Worm (Caenorhabditis elegans): ENCODE measurements around the gene Y45G5AL.1.

Y45G5AL.1 gene

ce11 chrV:4157291-4157690 lies 13.0 kb downstream of the Y45G5AL.1 start:
- no peak for TF ChIP-seq hnd-1 (tag; optimal IDR thresholded peaks at IDR 0.05)
- TF ChIP-seq ets-7 (tag; optimal IDR thresholded peaks at IDR 0.05): no peak
- TF ChIP-seq hmg-4 (GFP tag; optimal IDR thresholded peaks at IDR 0.05): no peak
- no peak for TF ChIP-seq pes-1 (GFP tag; IDR thresholded peaks at IDR 0.05)
- no peak for TF ChIP-seq B0310.2 (tag; optimal IDR thresholded peaks at IDR 0.05)
- TF ChIP-seq tbx-11 (GFP tag; IDR thresholded peaks at IDR 0.05): no peak
- TF ChIP-seq tra-4 (tag; optimal IDR thresholded peaks at IDR 0.05): no peak

- TF ChIP-seq ama-1 (optimal IDR thresholded peaks at IDR 0.05) (no peak), B0310.2 (tag; optimal IDR thresholded peaks at IDR 0.05) (no peak), aly-1 (tag; optimal IDR thresholded peaks at IDR 0.05) (no peak), hmg-4 (GFP tag; optimal IDR thresholded peaks at IDR 0.05) (no peak), ceh-36 (tag; optimal IDR thresholded peaks at IDR 0.05) (no peak), tbx-37 (GFP tag; conservative IDR thresholded peaks at IDR 0.05) (no peak), pes-1 (GFP tag; IDR thresholded peaks at IDR 0.05) (no peak), ceh-13 (GFP tag; optimal IDR thresholded peaks at IDR 0.05) (no peak)
Measured at ce11 chrV:4160086-4160485, 15.8 kb downstream of the Y45G5AL.1 start, which contains the start of gene Y45G5AM.5. Gene Y45G5AM.5, plus strand, starts transcription at chrV:4160386.

DNA sequence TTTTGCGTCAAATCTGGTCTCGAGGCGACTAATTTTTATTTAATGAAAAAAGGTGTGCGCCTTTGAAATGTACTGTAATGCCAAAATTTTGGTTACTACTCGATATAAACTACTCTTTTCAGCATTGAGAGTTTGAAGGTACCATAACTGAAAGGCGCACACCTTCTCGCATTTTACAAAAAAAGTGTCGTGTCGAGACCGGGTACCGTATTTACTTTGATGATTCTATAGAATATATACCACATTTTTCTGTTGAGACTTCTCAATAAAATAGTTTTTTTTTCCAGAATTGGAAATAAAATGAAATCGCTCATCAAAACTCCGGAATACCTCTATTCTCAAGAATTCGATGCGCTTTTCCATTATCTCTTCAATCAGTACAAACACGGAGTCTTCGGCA lies 18.6 kb downstream of the Y45G5AL.1 start, which contains the start of gene Y45G5AM.4:
TSS of gene Y45G5AM.4 (plus strand) at position 301 of the 400 bp plus-strand sequence.
- TF ChIP-seq F13C5.2 (tag; optimal IDR thresholded peaks at IDR 0.05) (no peak), sea-1 (GFP tag; conservative IDR thresholded peaks at IDR 0.05) (no peak), tbx-11 (GFP tag; IDR thresholded peaks at IDR 0.05) (no peak), hnd-1 (tag; optimal IDR thresholded peaks at IDR 0.05) (no peak), hmbx-1 (tag; optimal IDR thresholded peaks at IDR 0.05) (no peak), pes-1 (GFP tag; IDR thresholded peaks at IDR 0.05) (no peak), aly-1 (tag; optimal IDR thresholded peaks at IDR 0.05) (no peak), B0310.2 (tag; optimal IDR thresholded peaks at IDR 0.05) (no peak), tbx-37 (GFP tag; conservative IDR thresholded peaks at IDR 0.05) (no peak), scrt-1 (GFP tag; IDR thresholded peaks at IDR 0.05) (no peak), flt-1 (GFP tag; IDR thresholded peaks at IDR 0.05) (no peak)

DNA sequence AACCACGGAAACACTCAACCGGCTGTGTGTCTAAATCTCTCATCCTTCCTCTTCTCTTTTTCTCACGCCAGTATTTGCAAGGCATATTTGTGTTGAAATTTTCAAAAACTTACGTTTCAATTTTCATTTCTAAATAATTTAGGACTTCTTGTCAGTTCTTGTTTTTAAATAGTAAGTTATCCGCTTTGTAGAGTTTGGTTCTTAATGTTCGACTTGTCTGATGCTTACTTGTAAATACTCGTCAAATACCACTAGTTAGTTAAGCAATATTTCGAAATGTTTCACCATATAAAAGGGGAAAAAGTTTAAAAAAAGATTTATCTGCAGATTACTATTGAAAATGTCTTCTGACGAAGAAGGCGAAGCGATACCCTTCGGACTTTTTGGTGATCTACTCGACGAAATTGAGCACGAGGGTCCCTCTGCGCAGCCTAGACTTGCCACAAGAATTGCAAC lies 20.2 kb downstream of the Y45G5AL.1 start, which contains the start of gene Y45G5AM.3:
TSS of gene Y45G5AM.3 (plus strand) at position 51 of the 456 bp plus-strand sequence.
- no peak for TF ChIP-seq hmg-4 (GFP tag; optimal IDR thresholded peaks at IDR 0.05)
- no peak for TF ChIP-seq hnd-1 (tag; optimal IDR thresholded peaks at IDR 0.05)

DNA sequence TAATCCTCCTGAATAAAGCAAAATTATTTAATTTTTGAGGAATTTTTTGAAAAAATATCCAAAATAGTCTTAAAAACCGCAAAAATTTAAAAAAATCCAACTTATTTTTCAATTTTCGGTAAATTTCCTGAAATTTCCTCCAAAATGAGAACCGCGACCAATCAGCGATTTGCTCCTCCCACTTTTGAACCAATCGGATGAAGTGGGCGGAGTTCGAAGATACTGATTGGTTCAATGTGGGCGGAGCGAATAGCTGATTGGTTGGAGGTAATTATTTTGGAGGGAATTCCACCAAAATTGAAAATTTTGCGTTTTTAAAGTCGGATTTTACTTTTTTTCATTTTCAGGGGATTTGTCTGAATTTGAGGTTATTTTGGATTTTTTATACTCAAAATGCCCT lies 23.7 kb downstream of the Y45G5AL.1 start:
- TF ChIP-seq tra-4 (tag; optimal IDR thresholded peaks at IDR 0.05) (no peak), pes-1 (GFP tag; IDR thresholded peaks at IDR 0.05) (no peak), ceh-13 (GFP tag; optimal IDR thresholded peaks at IDR 0.05) (no peak)

DNA sequence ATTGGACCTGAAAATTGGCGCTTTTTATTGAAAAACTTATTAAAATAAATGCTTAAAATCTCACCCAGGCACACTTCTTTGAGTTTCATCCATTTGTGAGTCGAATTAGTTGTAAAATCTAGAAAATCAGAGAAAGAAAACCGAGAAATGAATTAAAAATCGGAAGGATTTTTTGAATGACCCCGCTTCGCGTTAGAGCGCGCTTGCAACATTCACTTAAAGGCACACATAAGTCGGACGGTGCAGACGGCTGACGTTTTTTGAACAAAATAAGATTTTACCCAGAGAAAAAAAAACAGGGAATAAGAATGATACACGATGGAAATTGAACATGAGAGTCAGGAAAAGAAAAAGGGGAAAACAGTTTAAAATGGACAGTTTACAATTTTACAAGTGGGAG lies 25.4 kb downstream of the Y45G5AL.1 start:
- TF ChIP-seq hnd-1 (tag; optimal IDR thresholded peaks at IDR 0.05) (no peak), ama-1 (optimal IDR thresholded peaks at IDR 0.05) (no peak), ceh-36 (tag; optimal IDR thresholded peaks at IDR 0.05) (no peak), ets-7 (tag; optimal IDR thresholded peaks at IDR 0.05) (no peak), hmbx-1 (tag; optimal IDR thresholded peaks at IDR 0.05) (no peak), tbx-37 (GFP tag; conservative IDR thresholded peaks at IDR 0.05) (no peak), aly-1 (tag; optimal IDR thresholded peaks at IDR 0.05) (no peak), sea-1 (GFP tag; conservative IDR thresholded peaks at IDR 0.05) (no peak)

DNA sequence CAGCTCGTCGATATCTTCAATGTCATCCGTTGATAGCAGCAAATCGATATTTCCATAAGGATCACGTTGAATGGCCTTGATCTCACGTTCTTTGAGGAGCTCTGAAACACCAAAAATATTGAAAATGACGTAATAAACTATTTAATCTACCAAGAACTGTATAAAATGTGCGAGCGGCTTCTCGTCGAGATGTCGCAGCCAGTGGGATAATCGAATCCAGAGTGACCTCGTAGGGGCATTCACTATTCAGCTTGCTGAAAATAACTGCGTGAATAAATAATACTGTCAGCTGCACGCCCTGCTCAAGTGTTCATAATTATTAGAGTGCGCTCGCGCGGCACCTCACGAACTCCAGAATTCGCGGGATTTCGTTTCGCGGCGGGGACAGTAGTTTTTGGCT lies 25.8 kb downstream of the Y45G5AL.1 start, which contains the start of gene Y45G5AM.7:
TSS of gene Y45G5AM.7 (minus strand) at position 101 of the 400 bp plus-strand sequence.
- TF ChIP-seq hmg-4 (GFP tag; optimal IDR thresholded peaks at IDR 0.05): no peak
- TF ChIP-seq ets-7 (tag; optimal IDR thresholded peaks at IDR 0.05): no peak
- no peak for TF ChIP-seq tbx-37 (GFP tag; conservative IDR thresholded peaks at IDR 0.05)
- no peak for TF ChIP-seq B0310.2 (tag; optimal IDR thresholded peaks at IDR 0.05)
- no peak for TF ChIP-seq hmbx-1 (tag; optimal IDR thresholded peaks at IDR 0.05)
- TF ChIP-seq pes-1 (GFP tag; IDR thresholded peaks at IDR 0.05): no peak
- no peak for TF ChIP-seq tra-4 (tag; optimal IDR thresholded peaks at IDR 0.05)
- TF ChIP-seq sea-1 (GFP tag; conservative IDR thresholded peaks at IDR 0.05): no peak
- TF ChIP-seq scrt-1 (GFP tag; IDR thresholded peaks at IDR 0.05): no peak
- no peak for TF ChIP-seq aly-1 (tag; optimal IDR thresholded peaks at IDR 0.05)
- TF ChIP-seq F13C5.2 (tag; optimal IDR thresholded peaks at IDR 0.05): no peak
- TF ChIP-seq ceh-13 (GFP tag; optimal IDR thresholded peaks at IDR 0.05): no peak
- TF ChIP-seq tbx-11 (GFP tag; IDR thresholded peaks at IDR 0.05): no peak
- no peak for TF ChIP-seq ama-1 (optimal IDR thresholded peaks at IDR 0.05)
- no peak for TF ChIP-seq flt-1 (GFP tag; IDR thresholded peaks at IDR 0.05)
- no peak for TF ChIP-seq ceh-36 (tag; optimal IDR thresholded peaks at IDR 0.05)
- no peak for TF ChIP-seq hnd-1 (tag; optimal IDR thresholded peaks at IDR 0.05)

- TF ChIP-seq ceh-13 (GFP tag; optimal IDR thresholded peaks at IDR 0.05) (no peak), pes-1 (GFP tag; IDR thresholded peaks at IDR 0.05) (no peak), hnd-1 (tag; optimal IDR thresholded peaks at IDR 0.05) (no peak), hmbx-1 (tag; optimal IDR thresholded peaks at IDR 0.05) (no peak), ets-7 (tag; optimal IDR thresholded peaks at IDR 0.05) (no peak), aly-1 (tag; optimal IDR thresholded peaks at IDR 0.05) (no peak), tbx-37 (GFP tag; conservative IDR thresholded peaks at IDR 0.05) (no peak), B0310.2 (tag; optimal IDR thresholded peaks at IDR 0.05) (no peak), flt-1 (GFP tag; IDR thresholded peaks at IDR 0.05) (no peak), tra-4 (tag; optimal IDR thresholded peaks at IDR 0.05) (no peak), hmg-4 (GFP tag; optimal IDR thresholded peaks at IDR 0.05) (no peak), F13C5.2 (tag; optimal IDR thresholded peaks at IDR 0.05) (no peak), scrt-1 (GFP tag; IDR thresholded peaks at IDR 0.05) (no peak), sea-1 (GFP tag; conservative IDR thresholded peaks at IDR 0.05) (no peak), ceh-36 (tag; optimal IDR thresholded peaks at IDR 0.05) (no peak), ama-1 (optimal IDR thresholded peaks at IDR 0.05) (no peak), tbx-11 (GFP tag; IDR thresholded peaks at IDR 0.05) (no peak)
Measured at ce11 chrV:4175624-4176023, 31.3 kb downstream of the Y45G5AL.1 start, which contains the start of the genes coh-4 and pid-5. Gene coh-4, minus strand, starts transcription at chrV:4175640. Gene pid-5, plus strand, starts transcription at chrV:4175882.
